Fruit fly (Drosophila melanogaster): ENCODE data around the gene pico.

- TF ChIP-seq kay (GFP tag; ENCODE audit: borderline replicate concordance) (no peak), Mnt (GFP tag; optimal IDR thresholded peaks at IDR 0.05) (no peak), bab1 (GFP tag; optimal IDR thresholded peaks at IDR 0.05) (peak; percentile 54), Crg-1 (GFP tag; optimal IDR thresholded peaks at IDR 0.05) (no peak), CG33017 (tag; optimal IDR thresholded peaks at IDR 0.05) (no peak), CG11617 (GFP tag; optimal IDR thresholded peaks at IDR 0.05) (peak; percentile 39), CG14711 (tag; optimal IDR thresholded peaks at IDR 0.05) (peak; percentile 26), pad (GFP tag; optimal IDR thresholded peaks at IDR 0.05) (peak; percentile 42), cnc (optimal IDR thresholded peaks at IDR 0.05) (no peak), ovo (GFP tag; optimal IDR thresholded peaks at IDR 0.05) (peak; percentile 10)
Measured at dm6 chrX:19848342-19848793, 3.5 kb downstream of the pico start.
